Worm (Caenorhabditis elegans): ENCODE data around the gene F37C12.14.

- TF ChIP-seq tbx-11 (GFP tag; IDR thresholded peaks at IDR 0.05), result no peak
- TF ChIP-seq scrt-1 (GFP tag; IDR thresholded peaks at IDR 0.05), result no peak
- no peak for TF ChIP-seq tra-4 (tag; optimal IDR thresholded peaks at IDR 0.05)
Measured at ce11 chrIII:7192942-7193665, 7.7 kb upstream of the F37C12.14 start, which contains the start of gene mec-14.

All from whole organism, early embryonic.